Worm (Caenorhabditis elegans) whole organism, L4 larva: ENCODE data around the gene F57G4.10.
A peak's percentile ranks its signal among the peaks of the same experiment; 100 is the strongest.

Source experiments
- F26F4.8 ChIP-seq: fragments of 200-800 bp; sonication (Bioruptor generic); conservative IDR thresholded peaks from 2 replicates; pipeline ENCODE4 v1.3.6; 2022; ENCODE audit warnings: missing genetic modification characterization, missing compliant biosample characterization
- F37D6.2 ChIP-seq: sonication (generic microtip); optimal IDR thresholded peaks from 2 replicates; lab custom pipeline; 2016; ENCODE audit warnings: mild to moderate bottlenecking, missing genetic modification characterization, missing compliant biosample characterization
- F44E2.7 ChIP-seq: fragments of 200-800 bp; sonication (Bioruptor generic); IDR thresholded peaks from 2 replicates; pipeline ENCODE4 v2.1.2; 2022; ENCODE audit warnings: missing genetic modification characterization, missing compliant biosample characterization
- F49E8.2 ChIP-seq: sonication (generic microtip); optimal IDR thresholded peaks from 2 replicates; lab custom pipeline; 2016; ENCODE audit warnings: missing compliant biosample characterization, mild to moderate bottlenecking, missing genetic modification characterization, borderline replicate concordance
- R02D3.7 ChIP-seq: fragments of 150-350 bp; sonication (generic microtip); optimal IDR thresholded peaks from 3 replicates; lab custom pipeline; 2014; ENCODE audit warnings: missing biosample characterization, missing genetic modification characterization
- T20F7.1 ChIP-seq: fragments of 200-800 bp; sonication (Bioruptor generic); optimal IDR thresholded peaks from 2 replicates; lab custom pipeline; 2018; ENCODE audit warnings: mild to moderate bottlenecking, missing genetic modification characterization, missing compliant biosample characterization
- ZK337.2 ChIP-seq: fragments of 200-800 bp; sonication (Bioruptor generic); IDR thresholded peaks from 2 replicates; pipeline ENCODE4 v1.3.6; 2022; ENCODE audit warnings: missing genetic modification reagents, missing genetic modification characterization, missing compliant biosample characterization
- aly-2 ChIP-seq: sonication (generic microtip); optimal IDR thresholded peaks from 2 replicates; lab custom pipeline; 2018; ENCODE audit warnings: missing biosample characterization, missing genetic modification characterization
- ctbp-1 ChIP-seq: fragments of 200-800 bp; sonication (Bioruptor generic); IDR thresholded peaks from 2 replicates; pipeline ENCODE4 v1.3.6; 2022; ENCODE audit warnings: missing genetic modification reagents, missing genetic modification characterization, missing compliant biosample characterization
- daf-16 ChIP-seq, 3 experiments: sonication (generic microtip); optimal IDR thresholded peaks; 2 replicates each; lab custom pipeline; 2016 to 2017; ENCODE audit warnings: missing genetic modification characterization in 3 of 3, missing genetic modification reagents in 3 of 3, mild to moderate bottlenecking in 2 of 3, missing compliant biosample characterization in 2 of 3, missing biosample characterization in 1 of 3, moderate library complexity in 1 of 3
- dmd-8 ChIP-seq: fragments of 200-800 bp; sonication (Bioruptor generic); IDR thresholded peaks from 2 replicates; pipeline ENCODE4 v1.3.6; 2022; ENCODE audit warnings: missing genetic modification characterization, missing compliant biosample characterization
- dpl-1 ChIP-seq: fragments of 150-350 bp; optimal IDR thresholded peaks from 2 replicates; lab custom pipeline; 2014; ENCODE audit warnings: missing biosample characterization, missing genetic modification reagents, missing genetic modification characterization
- egl-43 ChIP-seq: fragments of 200-800 bp; sonication (Bioruptor generic); IDR thresholded peaks from 2 replicates; pipeline ENCODE4 v1.3.6; 2022; ENCODE audit warnings: missing genetic modification reagents, missing genetic modification characterization, missing compliant biosample characterization
- fkh-10 ChIP-seq: fragments of 150-350 bp; optimal IDR thresholded peaks from 2 replicates; lab custom pipeline; 2014; ENCODE audit warnings: missing biosample characterization, missing genetic modification reagents, missing genetic modification characterization
- gei-8 ChIP-seq: fragments of 200-800 bp; sonication (Bioruptor generic); optimal IDR thresholded peaks from 2 replicates; lab custom pipeline; 2018; ENCODE audit warnings: mild to moderate bottlenecking, missing genetic modification characterization, missing compliant biosample characterization
- hif-1 ChIP-seq, 2 experiments: sonication (generic microtip); optimal IDR thresholded peaks; 2 replicates each; lab custom pipeline; 2016 to 2017; ENCODE audit warnings: missing compliant biosample characterization in 2 of 2, missing genetic modification characterization in 2 of 2, missing genetic modification reagents in 2 of 2, missing genotype in 2 of 2, mild to moderate bottlenecking in 1 of 2
- jun-1 ChIP-seq: fragments of 150-350 bp; optimal IDR thresholded peaks from 2 replicates; lab custom pipeline; 2014; ENCODE audit warnings: missing biosample characterization, missing genetic modification reagents, missing genetic modification characterization
- lir-3 ChIP-seq: sonication (generic microtip); optimal IDR thresholded peaks from 2 replicates; lab custom pipeline; 2016; ENCODE audit warnings: mild to moderate bottlenecking, missing genetic modification characterization, missing compliant biosample characterization
- mep-1 ChIP-seq: fragments of 150-350 bp; sonication (generic microtip); optimal IDR thresholded peaks from 3 replicates; lab custom pipeline; 2014; ENCODE audit warnings: missing biosample characterization, missing genetic modification characterization
- mxl-2 ChIP-seq: fragments of 200-800 bp; sonication (Bioruptor generic); conservative IDR thresholded peaks from 2 replicates; pipeline ENCODE4 v1.3.6; 2022; ENCODE audit warnings: missing genetic modification reagents, missing genetic modification characterization, missing compliant biosample characterization
- nhr-102 ChIP-seq: sonication (generic microtip); optimal IDR thresholded peaks from 2 replicates; lab custom pipeline; 2016; ENCODE audit warnings: mild to moderate bottlenecking, missing genetic modification characterization, moderate library complexity, missing compliant biosample characterization
- nhr-237 ChIP-seq: sonication (generic microtip); optimal IDR thresholded peaks from 2 replicates; lab custom pipeline; 2017; ENCODE audit warnings: missing biosample characterization, missing genetic modification characterization
- nhr-28 ChIP-seq: fragments of 150-350 bp; optimal IDR thresholded peaks from 2 replicates; lab custom pipeline; 2014; ENCODE audit warnings: missing biosample characterization, missing genetic modification characterization
- php-3 ChIP-seq: fragments of 200-800 bp; sonication (Bioruptor generic); IDR thresholded peaks from 2 replicates; pipeline ENCODE4 v1.3.6; 2022; ENCODE audit warnings: missing genetic modification reagents, missing genetic modification characterization, missing compliant biosample characterization
- pqm-1 ChIP-seq: sonication (generic microtip); optimal IDR thresholded peaks from 2 replicates; lab custom pipeline; 2017; ENCODE audit warnings: missing biosample characterization, missing genetic modification characterization
- rbr-2 ChIP-seq: sonication (generic microtip); optimal IDR thresholded peaks from 2 replicates; lab custom pipeline; 2016; ENCODE audit warnings: missing genotype, missing genetic modification characterization, missing compliant biosample characterization
- skn-1 ChIP-seq: fragments of 150-350 bp; optimal IDR thresholded peaks from 2 replicates; lab custom pipeline; 2014; ENCODE audit warnings: missing biosample characterization, missing genetic modification characterization
- vab-7 ChIP-seq: fragments of 200-800 bp; sonication (Bioruptor generic); IDR thresholded peaks from 2 replicates; pipeline ENCODE4 v1.3.6; 2022; ENCODE audit warnings: missing genetic modification reagents, missing genetic modification characterization, missing compliant biosample characterization
- zfp-3 ChIP-seq: fragments of 200-800 bp; sonication (Bioruptor generic); conservative IDR thresholded peaks from 2 replicates; pipeline ENCODE4 v1.3.6; 2022; ENCODE audit warnings: missing genetic modification reagents, missing genetic modification characterization, missing compliant biosample characterization
- ztf-11 ChIP-seq: fragments of 150-350 bp; optimal IDR thresholded peaks from 2 replicates; lab custom pipeline; 2014; ENCODE audit warnings: missing biosample characterization, missing genetic modification characterization
- ztf-7 ChIP-seq: fragments of 150-350 bp; optimal IDR thresholded peaks from 2 replicates; lab custom pipeline; 2014; ENCODE audit warnings: missing biosample characterization, missing genetic modification characterization

The F57G4.10 gene

DNA sequence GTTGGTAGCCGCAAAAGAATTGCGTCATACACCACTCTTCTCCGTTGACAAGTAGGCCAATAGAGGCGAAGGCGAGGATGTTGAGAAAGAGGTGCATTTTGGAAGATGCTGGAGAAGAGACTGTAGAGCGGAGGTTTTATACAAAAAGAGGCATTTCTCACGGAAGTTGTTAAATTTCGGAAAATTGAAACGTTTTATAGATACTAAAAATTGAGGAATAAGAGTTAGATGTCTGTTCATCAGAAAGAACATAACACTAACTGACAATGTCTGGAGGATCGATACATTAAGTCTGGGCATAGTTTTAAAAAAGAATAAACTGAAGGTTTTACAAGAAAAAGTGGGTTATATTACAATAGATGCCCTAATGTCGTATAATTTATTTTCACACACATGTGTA, 14.4 kb upstream of the F57G4.10 start, which contains the start of gene Y6G8.14 (continued):
- TF ChIP-seq F49E8.2 (tag; lab: Kevin White, UChicago), result no peak

ce11 chrV:17615609-17616008, 13.1 kb upstream of the F57G4.10 start, which contains the start of gene Y6G8.5:
Gene Y6G8.5 (minus strand): TSS chrV:17615709.
- peak; percentile 64 for TF ChIP-seq pqm-1 (tag; lab: Kevin White, UChicago)
- no peak for TF ChIP-seq jun-1 (tag; lab: Kevin White, UChicago)

- TF ChIP-seq pqm-1 (tag; lab: Kevin White, UChicago) (peak; percentile 51), daf-16 (GFP tag; optimal IDR thresholded peaks at IDR 0.05; lab: Kevin White, UChicago) (no peak), daf-16 (tag; optimal IDR thresholded peaks at IDR 0.05; lab: Kevin White, UChicago) (no peak), php-3 (0 out of 2 replicates have a peak, but pooled peaks have one; percentile 42), egl-43 (GFP tag; lab: Robert Waterston, UW) (no peak), nhr-28 (tag; lab: Kevin White, UChicago) (peak; percentile 53)
- TF ChIP-seq, all 104 proteins: peak for 3
Observed at ce11 chrV:17616807-17617206, 11.9 kb upstream of the F57G4.10 start, which contains the start of gene Y6G8.6. Gene Y6G8.6 (minus strand): TSS chrV:17616904.

ce11 chrV:17620266-17620665, 8.4 kb upstream of the F57G4.10 start, which contains the start of gene Y6G8.8:
Gene Y6G8.8 (plus strand): TSS chrV:17620566.
- TF ChIP-seq F26F4.8 (GFP tag; lab: Robert Waterston, UW), result no peak
- no peak for TF ChIP-seq fkh-10 (GFP tag; lab: Kevin White, UChicago)
- TF ChIP-seq vab-7 (GFP tag; lab: Robert Waterston, UW), result no peak
- no peak for TF ChIP-seq mxl-2 (GFP tag; lab: Robert Waterston, UW)
- no peak for TF ChIP-seq dmd-8
- no peak for TF ChIP-seq hif-1 (tag; optimal IDR thresholded peaks at IDR 0.05; lab: Kevin White, UChicago)
- TF ChIP-seq dpl-1 (GFP tag; lab: Kevin White, UChicago), result no peak
- no peak for TF ChIP-seq nhr-102 (tag; lab: Kevin White, UChicago)
- no peak for TF ChIP-seq F49E8.2 (tag; lab: Kevin White, UChicago)
- TF ChIP-seq R02D3.7 (tag; lab: Kevin White, UChicago), result no peak
- TF ChIP-seq nhr-237 (tag; lab: Kevin White, UChicago), result no peak
- no peak for TF ChIP-seq lir-3 (tag; lab: Kevin White, UChicago)
- TF ChIP-seq F37D6.2 (tag; lab: Kevin White, UChicago), result no peak
- TF ChIP-seq, all 104 proteins: peak for 0

DNA sequence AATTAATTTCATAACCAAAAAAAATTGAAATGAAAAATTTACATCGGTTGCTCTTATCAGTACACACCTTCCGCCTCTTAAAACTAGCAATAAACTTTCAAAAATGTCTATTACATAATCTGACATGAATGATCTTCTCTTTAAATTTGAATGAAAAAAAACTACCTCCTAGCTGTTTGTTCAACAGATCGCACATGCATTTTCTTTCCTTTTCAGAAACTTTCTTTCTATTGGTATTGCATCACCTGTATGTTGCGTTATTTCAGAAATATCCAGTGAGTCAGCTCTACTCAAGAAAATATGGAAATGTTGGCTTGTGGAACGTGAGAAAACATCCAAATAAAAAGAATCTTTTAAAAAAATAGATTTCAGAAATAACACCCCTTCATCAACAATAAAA, 5.4 kb upstream of the F57G4.10 start, which contains the start of gene F57G4.1:
Gene F57G4.1 (plus strand): TSS at position 301 of the 400 bp plus-strand sequence.
- no peak for TF ChIP-seq pqm-1 (tag; lab: Kevin White, UChicago)
- TF ChIP-seq ztf-7, result no peak
- no peak for TF ChIP-seq php-3
- TF ChIP-seq ctbp-1 (GFP tag; lab: Robert Waterston, UW), result no peak
- no peak for TF ChIP-seq daf-16 (GFP tag; optimal IDR thresholded peaks at IDR 0.05; lab: Kevin White, UChicago)
- TF ChIP-seq daf-16 (tag; optimal IDR thresholded peaks at IDR 0.05; lab: Kevin White, UChicago), result no peak
- no peak for TF ChIP-seq aly-2
- TF ChIP-seq ztf-11 (tag; lab: Kevin White, UChicago), result no peak
- no peak for TF ChIP-seq F44E2.7
- TF ChIP-seq T20F7.1 (GFP tag; lab: Kevin White, UChicago), result no peak
- TF ChIP-seq gei-8 (GFP tag; lab: Kevin White, UChicago), result no peak
- TF ChIP-seq zfp-3 (GFP tag; lab: Robert Waterston, UW), result no peak
- no peak for TF ChIP-seq nhr-28 (tag; lab: Kevin White, UChicago)
- no peak for TF ChIP-seq rbr-2 (tag; lab: Kevin White, UChicago)
- TF ChIP-seq F26F4.8 (GFP tag; lab: Robert Waterston, UW), result no peak
- no peak for TF ChIP-seq hif-1 (tag; optimal IDR thresholded peaks at IDR 0.05; lab: Kevin White, UChicago)
- TF ChIP-seq skn-1 (tag; lab: Kevin White, UChicago), result no peak
- no peak for TF ChIP-seq ZK337.2 (GFP tag; lab: Robert Waterston, UW)
- no peak for TF ChIP-seq mep-1 (tag; lab: Kevin White, UChicago)
- TF ChIP-seq, all 104 proteins: peak for 0
